Worm (Caenorhabditis elegans) whole organism, young adult: Measurements from ENCODE around the gene hda-4.

Experiments used
- K11D2.4 ChIP-seq: fragments of 200-800 bp; sonication (Bioruptor generic); IDR thresholded peaks from 2 replicates; pipeline ENCODE4 v1.3.6; 2022; ENCODE audit warnings: missing genetic modification reagents, missing genetic modification characterization, missing compliant biosample characterization
- K12H6.12 ChIP-seq: fragments of 200-800 bp; sonication (Bioruptor generic); optimal IDR thresholded peaks from 2 replicates; lab custom pipeline; 2018; ENCODE audit warnings: mild to moderate bottlenecking, missing genetic modification characterization, missing compliant biosample characterization
- attf-6 ChIP-seq: fragments of 200-800 bp; sonication (Bioruptor generic); IDR thresholded peaks from 2 replicates; pipeline ENCODE4 v1.3.6; 2022; ENCODE audit warnings: missing genetic modification reagents, missing genetic modification characterization, missing compliant biosample characterization
- ccch-3 ChIP-seq: fragments of 200-800 bp; sonication (Bioruptor generic); optimal IDR thresholded peaks from 2 replicates; lab custom pipeline; 2018; ENCODE audit warnings: mild to moderate bottlenecking, missing genetic modification characterization, missing compliant biosample characterization
- ceh-100 ChIP-seq: fragments of 200-800 bp; sonication (Bioruptor generic); IDR thresholded peaks from 2 replicates; pipeline ENCODE4 v1.3.6; 2022; ENCODE audit warnings: missing genetic modification reagents, missing genetic modification characterization, missing compliant biosample characterization
- ets-4 ChIP-seq: fragments of 200-800 bp; sonication (Bioruptor generic); optimal IDR thresholded peaks from 2 replicates; lab custom pipeline; 2018; ENCODE audit warnings: mild to moderate bottlenecking, missing genetic modification characterization, missing compliant biosample characterization
- hlh-26 ChIP-seq: fragments of 200-800 bp; sonication (Bioruptor generic); conservative IDR thresholded peaks from 2 replicates; pipeline ENCODE4 v1.3.6; 2022; ENCODE audit warnings: missing genetic modification reagents, missing genetic modification characterization, missing compliant biosample characterization
- madf-6 ChIP-seq: fragments of 200-800 bp; sonication (Bioruptor generic); IDR thresholded peaks from 2 replicates; pipeline ENCODE4 v1.3.6; 2022; ENCODE audit warnings: missing genetic modification reagents, missing genetic modification characterization, missing compliant biosample characterization
- nfya-1 ChIP-seq: sonication (generic microtip); optimal IDR thresholded peaks from 2 replicates; lab custom pipeline; 2017; ENCODE audit warnings: antibody characterized with exemption, missing compliant biosample characterization, missing genetic modification characterization, borderline replicate concordance; ENCODE audit not compliant: insufficient read depth
- rcor-1 ChIP-seq: fragments of 200-800 bp; sonication (Bioruptor generic); IDR thresholded peaks from 2 replicates; pipeline ENCODE4 v1.3.6; 2022; ENCODE audit warnings: missing genetic modification reagents, missing genetic modification characterization, missing compliant biosample characterization
- somi-1 ChIP-seq: fragments of 200-800 bp; sonication (Bioruptor generic); optimal IDR thresholded peaks from 2 replicates; lab custom pipeline; 2018; ENCODE audit warnings: mild to moderate bottlenecking, missing genetic modification characterization, missing compliant biosample characterization
- unc-62 ChIP-seq: fragments of 150-350 bp; optimal IDR thresholded peaks from 2 replicates; lab custom pipeline; 2014; ENCODE audit warnings: missing biosample characterization, missing genetic modification reagents, missing genetic modification characterization

- no peak for TF ChIP-seq K12H6.12 (tag; lab: Kevin White, UChicago)
- TF ChIP-seq ceh-100: no peak
- TF ChIP-seq somi-1 (GFP tag; lab: Kevin White, UChicago): no peak
- TF ChIP-seq K11D2.4 (GFP tag; lab: Robert Waterston, UW): no peak
- TF ChIP-seq ets-4 (GFP tag; lab: Kevin White, UChicago): no peak
- no peak for TF ChIP-seq unc-62
- no peak for TF ChIP-seq nfya-1 (tag; lab: Kevin White, UChicago)
- TF ChIP-seq hlh-26 (GFP tag; lab: Robert Waterston, UW): no peak
- TF ChIP-seq attf-6: no peak
- TF ChIP-seq madf-6 (GFP tag; lab: Robert Waterston, UW): no peak
- no peak for TF ChIP-seq rcor-1 (GFP tag; lab: Robert Waterston, UW)
- TF ChIP-seq ccch-3 (GFP tag; lab: Kevin White, UChicago): no peak
Observed at ce11 chrX:16754474-16754873, 25.1 kb downstream of the hda-4 start, which contains the start of gene C10E2.5.
